Fruit fly (Drosophila melanogaster) whole organism, embryonic: ENCODE data around the gene CG15423.
A peak's percentile ranks its signal among the peaks of the same experiment; 100 is the strongest.

Experiments used
- B-H2 ChIP-seq: fragments of 200-800 bp; sonication (Bioruptor generic); optimal IDR thresholded peaks from 2 replicates; lab custom pipeline; 2018; ENCODE audit warnings: missing biosample characterization, mild to moderate bottlenecking, missing genetic modification characterization
- CG11247 ChIP-seq: fragments of 200-800 bp; sonication (Bioruptor generic); IDR thresholded peaks from 2 replicates; pipeline ENCODE4 v1.3.6; 2022; ENCODE audit warnings: missing biosample characterization, missing genetic modification characterization
- CG11560 ChIP-seq: fragments of 200-800 bp; sonication (Bioruptor generic); IDR thresholded peaks from 3 replicates; pipeline ENCODE4 v1.3.6; 2022; ENCODE audit warnings: missing biosample characterization, missing genetic modification characterization
- CG12155 ChIP-seq: fragments of 200-800 bp; sonication (Bioruptor generic); optimal IDR thresholded peaks from 3 replicates; lab custom pipeline; 2016; ENCODE audit warnings: missing biosample characterization, missing genetic modification characterization
- CG12236 ChIP-seq: fragments of 200-800 bp; sonication (Bioruptor generic); optimal IDR thresholded peaks from 2 replicates; lab custom pipeline; 2016; ENCODE audit warnings: missing biosample characterization, missing genetic modification characterization
- CG17612 ChIP-seq: fragments of 200-800 bp; sonication (Bioruptor generic); IDR thresholded peaks from 2 replicates; pipeline ENCODE4 v1.3.6; 2022; ENCODE audit warnings: missing biosample characterization, missing genetic modification characterization
- CG1792 ChIP-seq: fragments of 200-800 bp; sonication (Bioruptor generic); optimal IDR thresholded peaks from 2 replicates; lab custom pipeline; 2016; ENCODE audit warnings: missing biosample characterization, missing genetic modification characterization
- CG30431 ChIP-seq: fragments of 200-800 bp; sonication (Bioruptor generic); optimal IDR thresholded peaks from 2 replicates; lab custom pipeline; 2017; ENCODE audit warnings: missing biosample characterization, missing genetic modification characterization
- CG33213 ChIP-seq: fragments of 200-800 bp; sonication (Bioruptor generic); optimal IDR thresholded peaks from 3 replicates; lab custom pipeline; 2016; ENCODE audit warnings: missing biosample characterization, missing genetic modification characterization
- CG3847 ChIP-seq: fragments of 200-800 bp; sonication (Bioruptor generic); IDR thresholded peaks from 2 replicates; pipeline ENCODE4 v1.3.6; 2022; ENCODE audit warnings: missing biosample characterization, missing genetic modification characterization
- CG8765 ChIP-seq: fragments of 200-800 bp; sonication (Bioruptor generic); IDR thresholded peaks from 2 replicates; pipeline ENCODE4 v1.3.6; 2022; ENCODE audit warnings: missing biosample characterization, missing genetic modification characterization
- CG8944 ChIP-seq: fragments of 200-800 bp; sonication (Bioruptor generic); optimal IDR thresholded peaks from 3 replicates; lab custom pipeline; 2016; ENCODE audit warnings: missing biosample characterization, missing genetic modification characterization
- CG9797 ChIP-seq: fragments of 200-800 bp; sonication (Bioruptor generic); optimal IDR thresholded peaks from 3 replicates; lab custom pipeline; 2018; ENCODE audit warnings: missing biosample characterization, mild to moderate bottlenecking, missing genetic modification characterization
- Dbx ChIP-seq: fragments of 200-800 bp; sonication (Bioruptor generic); IDR thresholded peaks from 3 replicates; pipeline ENCODE4 v1.3.6; 2022; ENCODE audit warnings: missing biosample characterization, missing genetic modification characterization
- Dp ChIP-seq: fragments of 200-800 bp; sonication (Bioruptor generic); optimal IDR thresholded peaks from 2 replicates; lab custom pipeline; 2018; ENCODE audit warnings: missing biosample characterization, mild to moderate bottlenecking, missing genetic modification characterization, moderate library complexity
- Dref ChIP-seq: fragments of 200-800 bp; sonication (Bioruptor generic); IDR thresholded peaks from 2 replicates; pipeline ENCODE4 v1.3.6; 2022; ENCODE audit warnings: missing biosample characterization, missing genetic modification characterization
- GATAe ChIP-seq: fragments of 200-800 bp; sonication (Bioruptor generic); conservative IDR thresholded peaks from 2 replicates; pipeline ENCODE4 v1.3.6; 2022; ENCODE audit warnings: missing biosample characterization, missing genetic modification characterization
- H15 ChIP-seq: fragments of 200-800 bp; sonication (Bioruptor generic); IDR thresholded peaks from 3 replicates; pipeline ENCODE4 v1.3.6; 2022; ENCODE audit warnings: missing biosample characterization, missing genetic modification characterization
- H2.0 ChIP-seq: fragments of 200-800 bp; sonication (Bioruptor generic); IDR thresholded peaks from 2 replicates; pipeline ENCODE4 v1.3.6; 2022; ENCODE audit warnings: missing biosample characterization, missing genetic modification characterization
- Hand ChIP-seq: fragments of 200-800 bp; sonication (Bioruptor generic); optimal IDR thresholded peaks from 2 replicates; lab custom pipeline; 2017; ENCODE audit warnings: mild to moderate bottlenecking, missing biosample characterization, missing genetic modification reagents, missing genetic modification characterization
- MBD-R2 ChIP-seq: fragments of 200-800 bp; sonication (Bioruptor generic); IDR thresholded peaks from 2 replicates; pipeline ENCODE4 v1.3.6; 2022; ENCODE audit warnings: missing biosample characterization, missing genetic modification characterization
- Med ChIP-seq: fragments of 200-800 bp; sonication (Bioruptor generic); peaks from one replicate; lab custom pipeline; 2016; ENCODE audit warnings: missing biosample characterization, missing genetic modification characterization, mild to moderate bottlenecking, inconsistent platforms, moderate library complexity
- NC2β ChIP-seq: fragments of 200-800 bp; sonication (Bioruptor generic); optimal IDR thresholded peaks from 2 replicates; lab custom pipeline; 2016; ENCODE audit warnings: missing biosample characterization, missing genetic modification characterization
- Optix ChIP-seq: fragments of 200-800 bp; sonication (Bioruptor generic); IDR thresholded peaks from 3 replicates; pipeline ENCODE4 v1.3.6; 2022; ENCODE audit warnings: missing biosample characterization, missing genetic modification characterization
- Sin3A ChIP-seq: fragments of >200 bp; optimal IDR thresholded peaks from 2 replicates; lab custom pipeline; 2018
- Xrp1 ChIP-seq: fragments of 200-800 bp; sonication (Bioruptor generic); IDR thresholded peaks from 2 replicates; pipeline ENCODE4 v1.3.6; 2022; ENCODE audit warnings: missing biosample characterization, missing genetic modification characterization
- abd-A ChIP-seq: fragments of 200-800 bp; sonication (Bioruptor generic); optimal IDR thresholded peaks from 3 replicates; lab custom pipeline; 2019; ENCODE audit warnings: missing biosample characterization, mild to moderate bottlenecking, missing genetic modification characterization, moderate library complexity
- ap ChIP-seq: fragments of 200-800 bp; sonication (Bioruptor generic); IDR thresholded peaks from 2 replicates; pipeline ENCODE4 v1.3.6; 2022; ENCODE audit warnings: missing biosample characterization, missing genetic modification characterization
- cato ChIP-seq: fragments of 200-800 bp; sonication (Bioruptor generic); optimal IDR thresholded peaks from 2 replicates; lab custom pipeline; 2016; ENCODE audit warnings: missing biosample characterization, missing genetic modification characterization, borderline replicate concordance
- da ChIP-seq: fragments of 200-800 bp; sonication (Bioruptor generic); optimal IDR thresholded peaks from 2 replicates; lab custom pipeline; 2016; ENCODE audit warnings: missing biosample characterization, missing genetic modification characterization
- dmrt11E ChIP-seq: fragments of 200-800 bp; sonication (Bioruptor generic); optimal IDR thresholded peaks from 3 replicates; lab custom pipeline; 2018; ENCODE audit warnings: missing biosample characterization, mild to moderate bottlenecking, missing genetic modification characterization, moderate library complexity
- dmrt99B ChIP-seq: fragments of 200-800 bp; sonication (Bioruptor generic); optimal IDR thresholded peaks from 2 replicates; lab custom pipeline; 2018; ENCODE audit warnings: missing biosample characterization, mild to moderate bottlenecking, missing genetic modification characterization, moderate library complexity
- dysf ChIP-seq: fragments of 200-800 bp; sonication (Bioruptor generic); IDR thresholded peaks from 3 replicates; pipeline ENCODE4 v1.3.6; 2022; ENCODE audit warnings: missing biosample characterization, missing genetic modification characterization
- emc ChIP-seq: fragments of 200-800 bp; sonication (Bioruptor generic); optimal IDR thresholded peaks from 2 replicates; lab custom pipeline; 2016; ENCODE audit warnings: missing biosample characterization, missing genetic modification characterization
- eve ChIP-seq, 2 experiments: fragments of >200 bp; optimal IDR thresholded peaks; 2 replicates each; lab custom pipeline; 2017; ENCODE audit warnings: missing biosample characterization in 2 of 2, missing genetic modification characterization in 2 of 2
- fd3F ChIP-seq: fragments of 200-800 bp; sonication (Bioruptor generic); optimal IDR thresholded peaks from 2 replicates; lab custom pipeline; 2018; ENCODE audit warnings: missing biosample characterization, mild to moderate bottlenecking, missing genetic modification characterization, moderate library complexity
- fu2 ChIP-seq: fragments of 200-800 bp; sonication (Bioruptor generic); optimal IDR thresholded peaks from 2 replicates; lab custom pipeline; 2016; ENCODE audit warnings: missing biosample characterization, missing genetic modification characterization
- gce ChIP-seq: fragments of 200-800 bp; sonication (Bioruptor generic); IDR thresholded peaks from 3 replicates; pipeline ENCODE4 v1.3.6; 2022; ENCODE audit warnings: missing biosample characterization, missing genetic modification characterization
- gem ChIP-seq: fragments of 200-800 bp; sonication (Bioruptor generic); optimal IDR thresholded peaks from 2 replicates; lab custom pipeline; 2019; ENCODE audit warnings: missing biosample characterization, mild to moderate bottlenecking, missing genetic modification characterization, moderate library complexity
- hth ChIP-seq: fragments of >200 bp; optimal IDR thresholded peaks from 2 replicates; lab custom pipeline; 2017; ENCODE audit warnings: inconsistent platforms
- ken ChIP-seq: fragments of 200-800 bp; sonication (Bioruptor generic); IDR thresholded peaks from 3 replicates; pipeline ENCODE4 v1.3.6; 2022; ENCODE audit warnings: missing biosample characterization, missing genetic modification characterization
- maf-S ChIP-seq: fragments of 200-800 bp; sonication (Bioruptor generic); optimal IDR thresholded peaks from 2 replicates; lab custom pipeline; 2016; ENCODE audit warnings: missing biosample characterization, missing genetic modification characterization
- nau ChIP-seq: fragments of 200-800 bp; sonication (Bioruptor generic); optimal IDR thresholded peaks from 3 replicates; lab custom pipeline; 2017; ENCODE audit warnings: missing biosample characterization, mild to moderate bottlenecking, missing genetic modification characterization, missing genetic modification reagents
- odd ChIP-seq: fragments of 200-800 bp; sonication (Bioruptor generic); optimal IDR thresholded peaks from 2 replicates; lab custom pipeline; 2017; ENCODE audit warnings: missing biosample characterization, mild to moderate bottlenecking, missing genetic modification characterization
- otp ChIP-seq: fragments of 200-800 bp; sonication (Bioruptor generic); IDR thresholded peaks from 3 replicates; pipeline ENCODE4, ENCODE4 v1.3.6; 2022; ENCODE audit warnings: missing biosample characterization, missing genetic modification characterization
- phol ChIP-seq: fragments of 200-800 bp; sonication (Bioruptor generic); optimal IDR thresholded peaks from 3 replicates; lab custom pipeline; 2018; ENCODE audit warnings: missing biosample characterization, mild to moderate bottlenecking, missing genetic modification characterization, moderate library complexity
- seq ChIP-seq: fragments of 200-800 bp; sonication (Bioruptor generic); IDR thresholded peaks from 2 replicates; pipeline ENCODE4 v1.3.6; 2022; ENCODE audit warnings: missing biosample characterization, missing genetic modification characterization
- slp2 ChIP-seq: fragments of 200-800 bp; sonication (Bioruptor generic); optimal IDR thresholded peaks from 2 replicates; lab custom pipeline; 2016; ENCODE audit warnings: missing biosample characterization, missing genetic modification characterization
- trem ChIP-seq: fragments of 200-800 bp; optimal IDR thresholded peaks from 3 replicates; lab custom pipeline; 2019; ENCODE audit warnings: missing biosample characterization, mild to moderate bottlenecking, missing genetic modification characterization, moderate library complexity
- vnd ChIP-seq: fragments of 200-800 bp; sonication (Bioruptor generic); IDR thresholded peaks from 3 replicates; pipeline ENCODE4 v1.3.6; 2022; ENCODE audit warnings: missing biosample characterization, missing genetic modification characterization; ENCODE audit not compliant: partially characterized antibody
- wek ChIP-seq: fragments of 200-800 bp; sonication (Bioruptor generic); optimal IDR thresholded peaks from 3 replicates; lab custom pipeline; 2018; ENCODE audit warnings: missing biosample characterization, mild to moderate bottlenecking, missing genetic modification characterization, moderate library complexity

The CG15423 gene

dm6 chr2L:4030236-4030943 is 24.5 kb downstream of the CG15423 start (continued):
- peak; percentile 15 for TF ChIP-seq emc (GFP tag; lab: Kevin White, UChicago)
- peak; percentile 77; the same call in 2 of the 3 replicates for TF ChIP-seq Dbx
- peak; percentile 92 for TF ChIP-seq dmrt11E (tag; lab: Kevin White, UChicago)
- TF ChIP-seq CG12155, result peak; percentile 62
- TF ChIP-seq ap, result peak; percentile 87
- peak; percentile 88 for TF ChIP-seq phol
- TF ChIP-seq fu2 (GFP tag; lab: Kevin White, UChicago), result peak; percentile 40
- no peak for TF ChIP-seq Sin3A
- peak; percentile 85 for TF ChIP-seq vnd (GFP tag; lab: Robert Waterston, UW)
- peak; percentile 76 for TF ChIP-seq CG11247 (GFP tag; lab: Robert Waterston, UW)
- TF ChIP-seq CG8944 (GFP tag; lab: Kevin White, UChicago), result peak; percentile 77
- TF ChIP-seq abd-A (tag; lab: Kevin White, UChicago), result peak; percentile 45
- TF ChIP-seq odd (GFP tag; lab: Kevin White, UChicago), result peak; percentile 45
- no peak for TF ChIP-seq da
- TF ChIP-seq Hand (GFP tag; lab: Kevin White, UChicago), result no peak
- peak; percentile 91 for TF ChIP-seq gce (GFP tag; lab: Robert Waterston, UW)
- TF ChIP-seq CG12236 (GFP tag; lab: Kevin White, UChicago), result peak; percentile 69
- TF ChIP-seq CG30431 (GFP tag; lab: Kevin White, UChicago), result peak; percentile 80
- TF ChIP-seq B-H2 (GFP tag; lab: Kevin White, UChicago), result no peak
- peak in 1 of 2 experiments; percentile 92 for TF ChIP-seq eve (GFP tag; optimal IDR thresholded peaks at IDR 0.05; lab: Kevin White, UChicago)
- peak; percentile 52 for TF ChIP-seq nau (GFP tag; lab: Kevin White, UChicago)
- TF ChIP-seq cato (GFP tag; lab: Kevin White, UChicago), result peak; percentile 78
- TF ChIP-seq slp2 (GFP tag; lab: Kevin White, UChicago), result peak; percentile 83
- peak; percentile 90 for TF ChIP-seq dmrt99B (tag; lab: Kevin White, UChicago)
- TF ChIP-seq MBD-R2 (GFP tag; lab: Robert Waterston, UW), result peak; percentile 36; the same call in 1 of the 2 replicates
- TF ChIP-seq hth (lab: Kevin White, UChicago), result no peak
- TF ChIP-seq H15 (GFP tag; lab: Robert Waterston, UW), result peak; percentile 86
- TF ChIP-seq GATAe (GFP tag; lab: Robert Waterston, UW), result 0 out of 2 replicates have a peak, but pooled peaks have one; percentile 17
- TF ChIP-seq CG17612 (GFP tag; lab: Robert Waterston, UW), result peak; percentile 67
- peak; percentile 82 for TF ChIP-seq otp
- no peak; the same call in 2 of the 3 replicates for TF ChIP-seq CG11560
- peak; percentile 83 for TF ChIP-seq H2.0 (GFP tag; lab: Robert Waterston, UW)
- TF ChIP-seq fd3F (GFP tag; lab: Kevin White, UChicago), result peak; percentile 49
- TF ChIP-seq trem (tag; lab: Kevin White, UChicago), result peak; percentile 74
- TF ChIP-seq Dp, result no peak
- peak; percentile 61 for TF ChIP-seq CG1792
- peak; percentile 70 for TF ChIP-seq CG8765
- TF ChIP-seq ken (GFP tag; lab: Robert Waterston, UW), result peak; percentile 88
- no peak for TF ChIP-seq Dref
- peak; percentile 94 for TF ChIP-seq Optix (GFP tag; lab: Robert Waterston, UW)
- TF ChIP-seq CG33213 (GFP tag; lab: Kevin White, UChicago), result peak; percentile 74
- TF ChIP-seq CG3847 (GFP tag; lab: Robert Waterston, UW), result peak; percentile 80
- TF ChIP-seq CG9797 (GFP tag; lab: Kevin White, UChicago), result no peak
- peak; percentile 5 for TF ChIP-seq maf-S (GFP tag; lab: Kevin White, UChicago)
- peak; percentile 92 for TF ChIP-seq gem (tag; lab: Kevin White, UChicago)
- peak; percentile 86 for TF ChIP-seq seq (GFP tag; lab: Robert Waterston, UW)
- TF ChIP-seq NC2β (GFP tag; lab: Kevin White, UChicago), result peak; percentile 86
- TF ChIP-seq wek (GFP tag; lab: Kevin White, UChicago), result peak; percentile 36
- TF ChIP-seq Med (GFP tag; lab: Kevin White, UChicago), result peak; percentile 97
- TF ChIP-seq dysf (GFP tag; lab: Robert Waterston, UW), result peak; percentile 91
- peak; percentile 94 for TF ChIP-seq Xrp1
